Worm (Caenorhabditis elegans) whole organism, dauer: Measurements from ENCODE around the gene cpna-1.

Source experiments
- unc-62 ChIP-seq: sonication (generic microtip); optimal IDR thresholded peaks from 2 replicates; lab custom pipeline; 2017; ENCODE audit warnings: missing biosample characterization, missing genetic modification reagents, missing genetic modification characterization

cpna-1 gene

DNA sequence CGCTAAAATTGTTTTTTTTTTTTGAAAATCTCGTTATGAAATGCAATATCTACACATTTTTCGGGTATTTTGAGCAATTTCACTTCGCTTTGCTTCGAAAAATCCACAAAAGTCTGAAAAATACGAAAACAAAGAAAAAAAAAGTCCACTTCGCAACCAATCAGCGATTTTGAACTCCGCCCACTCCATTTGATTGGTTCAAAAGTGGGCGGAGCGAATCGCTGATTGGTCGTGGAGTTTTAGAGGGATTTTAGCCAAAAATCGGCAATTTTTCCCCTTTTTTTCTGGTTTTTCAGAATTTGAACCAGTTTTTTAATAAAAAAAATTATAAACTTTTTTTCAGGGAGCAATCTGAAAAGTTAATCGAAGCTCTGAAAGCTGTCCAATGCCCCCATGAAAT is 52.5 kb downstream of the cpna-1 start:
- no peak for TF ChIP-seq unc-62 (GFP tag; lab: Kevin White, UChicago)

DNA sequence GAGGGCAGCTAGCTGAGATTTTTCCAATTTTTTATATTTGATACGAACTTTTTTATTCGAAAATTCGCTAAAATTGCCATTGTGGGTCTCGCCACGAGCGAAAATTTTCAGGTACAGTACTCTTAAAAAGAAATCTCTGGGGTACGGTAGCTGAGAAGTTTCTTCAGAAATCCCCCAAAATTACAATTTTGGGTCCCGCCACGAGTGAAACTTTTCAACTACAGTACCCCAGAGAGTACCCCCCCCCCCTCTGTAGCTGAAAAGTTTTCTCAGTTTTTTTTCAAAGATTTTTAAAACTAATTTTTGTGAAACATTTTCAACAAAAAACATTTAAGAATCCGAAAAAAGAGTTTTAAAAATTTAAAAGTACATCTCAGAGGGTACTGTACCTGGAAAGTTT is 58.5 kb downstream of the cpna-1 start:
- TF ChIP-seq unc-62 (GFP tag; lab: Kevin White, UChicago), result no peak

DNA sequence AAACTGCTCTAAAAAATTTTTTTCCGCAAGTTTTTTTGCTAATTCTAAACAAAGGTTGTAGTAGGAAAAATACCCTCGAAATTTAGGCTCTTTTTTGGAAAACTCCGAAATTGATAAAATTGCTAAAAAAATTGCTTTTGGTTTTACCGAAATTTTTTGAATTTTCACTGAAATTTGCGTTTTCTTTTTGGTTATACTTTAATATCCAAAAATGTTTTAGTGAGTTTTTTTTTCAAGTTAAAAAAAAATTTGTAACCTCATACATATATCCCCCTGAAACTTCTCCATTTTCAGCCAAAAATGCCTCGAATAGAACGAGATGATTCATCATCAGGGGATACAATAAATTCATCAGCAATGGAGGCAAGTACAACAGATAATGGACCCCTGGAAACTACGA is 60.4 kb downstream of the cpna-1 start, which contains the start of gene gpa-11:
gpa-11 (plus strand) TSS at position 301 of the 400 bp plus-strand sequence.
- TF ChIP-seq unc-62 (GFP tag; lab: Kevin White, UChicago), result no peak

DNA sequence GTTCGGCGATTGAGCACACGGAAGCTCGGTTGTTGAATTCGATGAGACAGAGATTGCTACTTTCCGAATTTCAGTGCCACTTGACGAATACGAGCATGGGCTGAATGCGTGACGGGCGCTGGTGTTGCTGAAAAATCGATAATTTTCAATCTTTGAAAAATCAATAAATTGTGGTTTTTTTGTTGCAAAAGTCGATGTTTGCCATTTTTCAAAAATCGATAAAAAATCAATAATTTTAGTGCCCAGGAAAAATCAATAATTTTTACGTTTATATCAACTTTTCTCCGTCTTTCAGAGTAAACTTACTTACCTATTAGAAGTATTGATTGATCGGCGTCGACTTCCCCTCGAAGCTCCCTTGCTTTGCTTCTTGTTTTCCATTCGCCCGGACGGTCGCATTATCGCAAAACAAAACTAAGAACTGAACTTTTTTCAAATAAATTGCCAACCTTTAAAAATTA is 70.1 kb downstream of the cpna-1 start, which contains the start of gene C16A11.7:
C16A11.7 (minus strand) TSS at position 411 of the 461 bp plus-strand sequence.
- no peak for TF ChIP-seq unc-62 (GFP tag; lab: Kevin White, UChicago)
